Worm (Caenorhabditis elegans) whole organism, late embryonic: ENCODE measurements around the gene str-106.

Source experiments
- K02D7.2 ChIP-seq: sonication (generic microtip); optimal IDR thresholded peaks from 2 replicates; lab custom pipeline; 2017; ENCODE audit warnings: mild to moderate bottlenecking, missing genetic modification characterization, missing compliant biosample characterization
- ceh-30 ChIP-seq: fragments of 150-350 bp; optimal IDR thresholded peaks from 2 replicates; lab custom pipeline; 2014; ENCODE audit warnings: missing biosample characterization, missing genetic modification characterization
- ceh-9 ChIP-seq: sonication (generic microtip); optimal IDR thresholded peaks from 2 replicates; lab custom pipeline; 2016; ENCODE audit warnings: mild to moderate bottlenecking, missing genetic modification characterization, inconsistent platforms, missing compliant biosample characterization
- pat-9 ChIP-seq: fragments of 200-800 bp; sonication (Bioruptor generic); optimal IDR thresholded peaks from 2 replicates; lab custom pipeline; 2018; ENCODE audit warnings: mild to moderate bottlenecking, missing genetic modification characterization, moderate library complexity, missing compliant biosample characterization
- tbx-2 ChIP-seq: sonication (generic microtip); optimal IDR thresholded peaks from 2 replicates; lab custom pipeline; 2016; ENCODE audit warnings: missing genetic modification characterization, missing compliant biosample characterization

The str-106 gene

ce11 chrV:16229896-16230295, 49.4 kb downstream of the str-106 start, which contains the start of the genes F21H7.2 and F21H7.12:
F21H7.2 (minus strand) TSS chrV:16229996.
F21H7.12 (plus strand) TSS chrV:16230165.
- TF ChIP-seq pat-9 (tag; lab: Kevin White, UChicago) (no peak), K02D7.2 (tag; lab: Kevin White, UChicago) (no peak), tbx-2 (tag; lab: Kevin White, UChicago) (no peak), ceh-30 (no peak), ceh-9 (tag; lab: Kevin White, UChicago) (no peak)
